Fruit fly (Drosophila melanogaster) whole organism, embryonic: Measurements from ENCODE around the gene CG1324.

Experiments used
- CG4424 ChIP-seq: fragments of 200-800 bp; sonication (Bioruptor generic); optimal IDR thresholded peaks from 3 replicates; lab custom pipeline; 2016; ENCODE audit warnings: missing biosample characterization, missing genetic modification characterization
- Dek ChIP-seq: fragments of 200-800 bp; sonication (Bioruptor generic); optimal IDR thresholded peaks from 3 replicates; lab custom pipeline; 2019; ENCODE audit warnings: missing biosample characterization, mild to moderate bottlenecking, missing genetic modification characterization, moderate library complexity
- Dll ChIP-seq: fragments of 200-800 bp; sonication (Bioruptor generic); IDR thresholded peaks from 4 replicates; pipeline ENCODE4 v1.3.6; 2022; ENCODE audit warnings: missing biosample characterization, missing genetic modification characterization; ENCODE audit not compliant: partially characterized antibody
- Hey ChIP-seq: fragments of 200-800 bp; sonication (Bioruptor generic); optimal IDR thresholded peaks from 3 replicates; lab custom pipeline; 2018; ENCODE audit warnings: missing biosample characterization, mild to moderate bottlenecking, missing genetic modification characterization
- Taf1 ChIP-seq: fragments of 200-800 bp; sonication (Bioruptor generic); IDR thresholded peaks from 2 replicates; pipeline ENCODE4 v1.3.6; 2022; ENCODE audit warnings: missing biosample characterization, missing genetic modification characterization
- chinmo ChIP-seq: fragments of 200-800 bp; sonication (Bioruptor generic); IDR thresholded peaks from 4 replicates; pipeline ENCODE4 v1.3.6; 2022; ENCODE audit warnings: missing biosample characterization, missing genetic modification characterization; ENCODE audit not compliant: partially characterized antibody
- kay ChIP-seq: fragments of 200-800 bp; sonication (Bioruptor generic); optimal IDR thresholded peaks from 2 replicates; lab custom pipeline; 2016; ENCODE audit warnings: missing biosample characterization, missing genetic modification characterization
- nom ChIP-seq: fragments of 200-800 bp; sonication (Bioruptor generic); optimal IDR thresholded peaks from 2 replicates; lab custom pipeline; 2017; ENCODE audit warnings: missing biosample characterization, missing genetic modification characterization, mild to moderate bottlenecking, moderate library complexity, missing genetic modification reagents
- slp2 ChIP-seq: fragments of 200-800 bp; sonication (Bioruptor generic); optimal IDR thresholded peaks from 2 replicates; lab custom pipeline; 2016; ENCODE audit warnings: missing biosample characterization, missing genetic modification characterization
- vvl ChIP-seq: fragments of 200-800 bp; sonication (Bioruptor generic); IDR thresholded peaks from 2 replicates; pipeline ENCODE4 v1.3.6; 2022; ENCODE audit warnings: missing biosample characterization, missing genetic modification characterization

- TF ChIP-seq vvl (no peak), chinmo (GFP tag; lab: Robert Waterston, UW) (no peak), kay (GFP tag; lab: Kevin White, UChicago) (no peak), Dll (GFP tag; lab: Robert Waterston, UW) (no peak), CG4424 (GFP tag; lab: Kevin White, UChicago) (no peak), slp2 (GFP tag; lab: Kevin White, UChicago) (no peak), Dek (no peak), Taf1 (GFP tag; lab: Robert Waterston, UW) (no peak), Hey (tag; lab: Kevin White, UChicago) (no peak), nom (GFP tag; lab: Kevin White, UChicago) (no peak)
Measured at dm6 chrX:20724475-20724874, 11.3 kb downstream of the CG1324 start.
